Fruit fly (Drosophila melanogaster): ENCODE measurements around the gene MED6.

The MED6 gene

DNA sequence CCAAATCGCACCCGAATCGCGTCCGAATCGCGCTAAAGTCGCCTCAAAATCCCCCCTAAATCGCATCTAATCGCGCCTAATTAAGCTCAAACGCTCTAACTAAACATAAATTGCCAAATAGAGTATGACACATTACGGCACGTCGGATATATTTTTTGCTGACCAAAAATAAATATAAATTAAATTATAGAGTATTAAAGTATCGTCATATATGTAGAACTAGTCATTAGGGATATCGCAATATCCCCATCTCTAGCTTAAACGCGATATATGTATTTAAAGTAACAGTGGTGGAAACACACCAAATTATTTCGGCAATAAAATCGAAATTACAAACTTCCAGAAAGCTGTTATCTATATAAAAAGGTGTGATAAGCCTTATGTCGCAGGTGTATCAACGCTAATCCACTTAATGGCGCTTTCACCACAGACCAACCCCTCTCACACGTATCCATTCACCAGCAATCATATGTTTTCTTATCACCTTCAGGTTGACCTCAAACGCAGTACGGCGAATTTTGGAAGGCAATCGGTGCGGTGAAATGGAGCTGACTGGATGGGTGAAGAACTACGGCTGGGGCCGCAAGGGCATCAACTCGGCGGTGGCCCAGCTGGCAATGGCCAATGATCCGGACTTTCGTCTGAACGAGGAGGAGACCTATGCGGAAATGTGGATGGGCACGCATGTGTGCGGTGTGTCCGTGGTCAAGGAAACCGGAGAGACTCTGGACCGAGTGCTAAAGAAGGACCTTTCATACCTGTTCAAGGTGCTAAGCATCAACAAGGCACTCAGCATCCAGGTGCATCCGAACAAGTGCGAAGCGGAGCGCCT lies 9.2 kb downstream of the MED6 start, which contains the start of gene Mpi (continued):
- TF ChIP-seq rib (GFP tag; IDR thresholded peaks at IDR 0.05) = no peak
- no peak for TF ChIP-seq CG3407 (GFP tag; optimal IDR thresholded peaks at IDR 0.05)
- no peak for TF ChIP-seq corto (GFP tag; optimal IDR thresholded peaks at IDR 0.05)
- TF ChIP-seq E2f1 (GFP tag; IDR thresholded peaks at IDR 0.05) = no peak
- no peak for TF ChIP-seq kni (GFP tag; optimal IDR thresholded peaks at IDR 0.05)
- no peak for TF ChIP-seq Hr51 (GFP tag; optimal IDR thresholded peaks at IDR 0.05)
- TF ChIP-seq CG12659 (GFP tag; optimal IDR thresholded peaks at IDR 0.05) = peak; percentile 62
- TF ChIP-seq tgo (GFP tag; IDR thresholded peaks at IDR 0.05) = no peak
- TF ChIP-seq CG13424 (tag; optimal IDR thresholded peaks at IDR 0.05) = peak; percentile 49
- TF ChIP-seq so (GFP tag; IDR thresholded peaks at IDR 0.05) = 0 out of 3 replicates have a peak, but pooled peaks have one; percentile 30
- peak; percentile 71 for TF ChIP-seq ftz-f1 (GFP tag; optimal IDR thresholded peaks at IDR 0.05)
- peak; percentile 40 for TF ChIP-seq CG14710 (tag; optimal IDR thresholded peaks at IDR 0.05)
- peak; percentile 25 for TF ChIP-seq CG10543 (GFP tag; optimal IDR thresholded peaks at IDR 0.05)
- no peak for TF ChIP-seq kah (GFP tag; optimal IDR thresholded peaks at IDR 0.05)
- peak; percentile 41 for TF ChIP-seq stwl (tag; optimal IDR thresholded peaks at IDR 0.05)
- no peak for TF ChIP-seq pros (GFP tag; optimal IDR thresholded peaks at IDR 0.05)
- no peak for TF ChIP-seq Antp (GFP tag; optimal IDR thresholded peaks at IDR 0.05)
- TF ChIP-seq tup (GFP tag; optimal IDR thresholded peaks at IDR 0.05) = no peak
- TF ChIP-seq Mrtf (GFP tag; IDR thresholded peaks at IDR 0.05) = no peak
- TF ChIP-seq emc (GFP tag; optimal IDR thresholded peaks at IDR 0.05) = no peak
- no peak for TF ChIP-seq CG8089 (GFP tag; optimal IDR thresholded peaks at IDR 0.05)
- TF ChIP-seq CG4820 (GFP tag; optimal IDR thresholded peaks at IDR 0.05) = peak; percentile 7
- no peak for TF ChIP-seq usp (GFP tag; optimal IDR thresholded peaks at IDR 0.05)
- TF ChIP-seq Meics (GFP tag; optimal IDR thresholded peaks at IDR 0.05) = no peak
- no peak for TF ChIP-seq bowl (GFP tag; IDR thresholded peaks at IDR 0.05)
- no peak for TF ChIP-seq CG14050 (GFP tag; IDR thresholded peaks at IDR 0.05)
- TF ChIP-seq peb (GFP tag; IDR thresholded peaks at IDR 0.05) = no peak
- TF ChIP-seq ind (GFP tag; optimal IDR thresholded peaks at IDR 0.05) = peak; percentile 7
- TF ChIP-seq Xrp1 (GFP tag; IDR thresholded peaks at IDR 0.05) = peak; percentile 49; the same call in 1 of the 2 replicates
- no peak for TF ChIP-seq ATbp (GFP tag; optimal IDR thresholded peaks at IDR 0.05)
- TF ChIP-seq otp (GFP tag; IDR thresholded peaks at IDR 0.05) = no peak
- no peak for TF ChIP-seq al (GFP tag; IDR thresholded peaks at IDR 0.05)
- TF ChIP-seq shn (GFP tag; optimal IDR thresholded peaks at IDR 0.05) = no peak
- TF ChIP-seq NK7.1 (GFP tag; optimal IDR thresholded peaks at IDR 0.05) = no peak
- no peak for TF ChIP-seq CG18764 (GFP tag; optimal IDR thresholded peaks at IDR 0.05)
- TF ChIP-seq CG4707 (GFP tag; optimal IDR thresholded peaks at IDR 0.05) = peak; percentile 12
- TF ChIP-seq gfzf (GFP tag; optimal IDR thresholded peaks at IDR 0.05) = peak; percentile 39
- TF ChIP-seq dimm (GFP tag; IDR thresholded peaks at IDR 0.05) = no peak
- no peak for TF ChIP-seq croc (GFP tag; conservative IDR thresholded peaks at IDR 0.05)
- peak; percentile 51 for TF ChIP-seq lbe (GFP tag; optimal IDR thresholded peaks at IDR 0.05)
- TF ChIP-seq CG7372 (GFP tag; IDR thresholded peaks at IDR 0.05) = no peak
- no peak for TF ChIP-seq Lpt (GFP tag; optimal IDR thresholded peaks at IDR 0.05)
- no peak for TF ChIP-seq CG10274 (GFP tag; optimal IDR thresholded peaks at IDR 0.05)
- no peak for TF ChIP-seq gem (tag; optimal IDR thresholded peaks at IDR 0.05)
- TF ChIP-seq CG4360 (GFP tag; IDR thresholded peaks at IDR 0.05) = no peak
- TF ChIP-seq CG6272 (GFP tag; IDR thresholded peaks at IDR 0.05) = no peak
- no peak for TF ChIP-seq ab (GFP tag; optimal IDR thresholded peaks at IDR 0.05)
- no peak for TF ChIP-seq Dfd (GFP tag; optimal IDR thresholded peaks at IDR 0.05)
- no peak for TF ChIP-seq Fer2 (tag; optimal IDR thresholded peaks at IDR 0.05)
- no peak for TF ChIP-seq CG11504 (tag; optimal IDR thresholded peaks at IDR 0.05)
